Fruit fly (Drosophila melanogaster): ENCODE results near the gene CG45487.

CG45487 gene

dm6 chrX:19876836-19877468 is 38.1 kb downstream of the CG45487 start:
- TF ChIP-seq ttk (optimal IDR thresholded peaks at IDR 0.05) = no peak
- TF ChIP-seq Sin3A (optimal IDR thresholded peaks at IDR 0.05) = no peak
- TF ChIP-seq psq (optimal IDR thresholded peaks at IDR 0.05) = no peak
- no peak for TF ChIP-seq h (optimal IDR thresholded peaks at IDR 0.05)
- TF ChIP-seq insv (optimal IDR thresholded peaks at IDR 0.05) = no peak
- no peak for TF ChIP-seq Myc (optimal IDR thresholded peaks at IDR 0.05)

dm6 chrX:19875629-19876028 is 39.5 kb downstream of the CG45487 start:
- TF ChIP-seq h (optimal IDR thresholded peaks at IDR 0.05) (no peak), Myc (optimal IDR thresholded peaks at IDR 0.05) (no peak), psq (optimal IDR thresholded peaks at IDR 0.05) (no peak), Sin3A (optimal IDR thresholded peaks at IDR 0.05) (no peak), ttk (optimal IDR thresholded peaks at IDR 0.05) (no peak), insv (optimal IDR thresholded peaks at IDR 0.05) (no peak)

- no peak for TF ChIP-seq insv (optimal IDR thresholded peaks at IDR 0.05)
- TF ChIP-seq Myc (optimal IDR thresholded peaks at IDR 0.05) = no peak
These were observed 40.0 kb downstream of the CG45487 start for dm6 chrX:19875059-19875458.

dm6 chrX:19867007-19867406 is 48.1 kb downstream of the CG45487 start:
- TF ChIP-seq psq (optimal IDR thresholded peaks at IDR 0.05) = no peak
- no peak for TF ChIP-seq Sin3A (optimal IDR thresholded peaks at IDR 0.05)
- TF ChIP-seq h (optimal IDR thresholded peaks at IDR 0.05) = no peak
- TF ChIP-seq Myc (optimal IDR thresholded peaks at IDR 0.05) = no peak
- TF ChIP-seq insv (optimal IDR thresholded peaks at IDR 0.05) = no peak
- TF ChIP-seq ttk (optimal IDR thresholded peaks at IDR 0.05) = no peak

- TF ChIP-seq h (optimal IDR thresholded peaks at IDR 0.05) (no peak), Sin3A (optimal IDR thresholded peaks at IDR 0.05) (no peak), ttk (optimal IDR thresholded peaks at IDR 0.05) (no peak), psq (optimal IDR thresholded peaks at IDR 0.05) (no peak), Myc (optimal IDR thresholded peaks at IDR 0.05) (no peak), insv (optimal IDR thresholded peaks at IDR 0.05) (no peak)
These were observed 48.7 kb downstream of the CG45487 start, which contains the start of gene Hers for dm6 chrX:19866145-19866972. TSS of gene Hers (plus strand) at chrX:19866146.

- TF ChIP-seq h (optimal IDR thresholded peaks at IDR 0.05) (no peak), insv (optimal IDR thresholded peaks at IDR 0.05) (no peak), ttk (optimal IDR thresholded peaks at IDR 0.05) (no peak), Myc (optimal IDR thresholded peaks at IDR 0.05) (no peak), psq (optimal IDR thresholded peaks at IDR 0.05) (no peak), Sin3A (optimal IDR thresholded peaks at IDR 0.05) (no peak)
These were observed 49.5 kb downstream of the CG45487 start, which contains the start of gene THADA for dm6 chrX:19865389-19866144. TSS of gene THADA (minus strand) at chrX:19865524.

All from Kc167 (cell line).